Fruit fly (Drosophila melanogaster) whole organism, embryonic: ENCODE measurements around the gene CG5214.
A peak's percentile ranks its signal among the peaks of the same experiment; 100 is the strongest.

ENCODE experiments used
- CG11085 ChIP-seq: fragments of 200-800 bp; sonication (Bioruptor generic); IDR thresholded peaks from 2 replicates; pipeline ENCODE4 v1.3.6; 2022; ENCODE audit warnings: missing biosample characterization, missing genetic modification characterization
- CG12104 ChIP-seq: fragments of 200-800 bp; sonication (Bioruptor generic); optimal IDR thresholded peaks from 3 replicates; lab custom pipeline; 2016; ENCODE audit warnings: missing biosample characterization, missing genetic modification characterization
- CG1233 ChIP-seq: fragments of 200-800 bp; sonication (Bioruptor generic); optimal IDR thresholded peaks from 4 replicates; lab custom pipeline; 2018; ENCODE audit warnings: missing biosample characterization, mild to moderate bottlenecking, missing genetic modification characterization
- CG14710 ChIP-seq: fragments of 200-800 bp; sonication (Bioruptor generic); optimal IDR thresholded peaks from 3 replicates; lab custom pipeline; 2019; ENCODE audit warnings: missing biosample characterization, mild to moderate bottlenecking, missing genetic modification characterization, moderate library complexity
- CG17361 ChIP-seq: fragments of 200-800 bp; sonication (Bioruptor generic); IDR thresholded peaks from 3 replicates; pipeline ENCODE4 v1.3.6; 2022; ENCODE audit warnings: missing biosample characterization, missing genetic modification characterization
- CG2712 ChIP-seq: fragments of 200-800 bp; optimal IDR thresholded peaks from 3 replicates; lab custom pipeline; 2019; ENCODE audit warnings: missing biosample characterization, mild to moderate bottlenecking, missing genetic modification characterization, moderate library complexity
- CG30403 ChIP-seq: fragments of 200-800 bp; sonication (Bioruptor generic); optimal IDR thresholded peaks from 3 replicates; lab custom pipeline; 2016; ENCODE audit warnings: missing biosample characterization, missing genetic modification characterization
- CG3281 ChIP-seq: fragments of 200-800 bp; sonication (Bioruptor generic); optimal IDR thresholded peaks from 3 replicates; lab custom pipeline; 2017; ENCODE audit warnings: missing biosample characterization, mild to moderate bottlenecking, missing genetic modification characterization
- CG34422 ChIP-seq: fragments of 200-800 bp; sonication (Bioruptor generic); IDR thresholded peaks from 3 replicates; pipeline ENCODE4 v1.3.6; 2022; ENCODE audit warnings: missing biosample characterization, missing genetic modification characterization
- CG4730 ChIP-seq: fragments of 200-800 bp; sonication (Bioruptor generic); IDR thresholded peaks from 2 replicates; pipeline ENCODE4 v1.3.6; 2022; ENCODE audit warnings: missing biosample characterization, missing genetic modification characterization
- CG4820 ChIP-seq: fragments of 200-800 bp; sonication (Bioruptor generic); optimal IDR thresholded peaks from 3 replicates; lab custom pipeline; 2016; ENCODE audit warnings: missing biosample characterization, missing genetic modification characterization
- CG5180 ChIP-seq: fragments of 200-800 bp; sonication (Bioruptor generic); optimal IDR thresholded peaks from 3 replicates; lab custom pipeline; 2017; ENCODE audit warnings: missing biosample characterization, missing genetic modification characterization, mild to moderate bottlenecking, moderate library complexity, missing genetic modification reagents
- CG6683 ChIP-seq: fragments of 200-800 bp; sonication (Bioruptor generic); optimal IDR thresholded peaks from 2 replicates; lab custom pipeline; 2017; ENCODE audit warnings: missing biosample characterization, mild to moderate bottlenecking, missing genetic modification characterization, missing genetic modification reagents
- CG6813 ChIP-seq: fragments of 200-800 bp; sonication (Bioruptor generic); optimal IDR thresholded peaks from 2 replicates; lab custom pipeline; 2017; ENCODE audit warnings: missing biosample characterization, missing genetic modification characterization, mild to moderate bottlenecking, moderate library complexity, missing genetic modification reagents
- CG6854 ChIP-seq: fragments of 200-800 bp; sonication (Bioruptor generic); optimal IDR thresholded peaks from 3 replicates; lab custom pipeline; 2017; ENCODE audit warnings: missing biosample characterization, mild to moderate bottlenecking, missing genetic modification characterization
- CG8290 ChIP-seq, 3 experiments: fragments of 200-800 bp; sonication (Bioruptor generic); optimal IDR thresholded peaks; 2 replicates each; lab custom pipeline; 2016 to 2019; ENCODE audit warnings: missing biosample characterization in 3 of 3, missing genetic modification characterization in 3 of 3, mild to moderate bottlenecking in 2 of 3, moderate library complexity in 1 of 3
- CHES-1-like ChIP-seq: fragments of 200-800 bp; sonication (Bioruptor generic); optimal IDR thresholded peaks from 2 replicates; lab custom pipeline; 2016; ENCODE audit warnings: missing biosample characterization, missing genetic modification characterization
- CrebB ChIP-seq: fragments of 200-800 bp; sonication (Bioruptor generic); optimal IDR thresholded peaks from 3 replicates; lab custom pipeline; 2018; ENCODE audit warnings: missing biosample characterization, mild to moderate bottlenecking, missing genetic modification characterization
- Dek ChIP-seq: fragments of 200-800 bp; sonication (Bioruptor generic); optimal IDR thresholded peaks from 3 replicates; lab custom pipeline; 2019; ENCODE audit warnings: missing biosample characterization, mild to moderate bottlenecking, missing genetic modification characterization, moderate library complexity
- Ets65A ChIP-seq: fragments of 200-800 bp; sonication (Bioruptor generic); peaks from one replicate; lab custom pipeline; 2016; ENCODE audit warnings: missing biosample characterization, missing genetic modification characterization
- Fer3 ChIP-seq: fragments of 200-800 bp; sonication (Bioruptor generic); optimal IDR thresholded peaks from 2 replicates; lab custom pipeline; 2018; ENCODE audit warnings: missing biosample characterization, mild to moderate bottlenecking, missing genetic modification characterization, moderate library complexity
- HLH3B ChIP-seq: fragments of 200-800 bp; sonication (Bioruptor generic); IDR thresholded peaks from 2 replicates; pipeline ENCODE4 v1.3.6; 2022; ENCODE audit warnings: missing biosample characterization, missing genetic modification characterization
- Hmr ChIP-seq: fragments of 200-800 bp; sonication (Bioruptor generic); optimal IDR thresholded peaks from 3 replicates; lab custom pipeline; 2017; ENCODE audit warnings: mild to moderate bottlenecking, missing biosample characterization, missing genetic modification reagents, missing genetic modification characterization
- Hsf ChIP-seq: fragments of 200-800 bp; sonication (Bioruptor generic); optimal IDR thresholded peaks from 3 replicates; lab custom pipeline; 2016; ENCODE audit warnings: missing biosample characterization, missing genetic modification characterization
- Mes4 ChIP-seq: fragments of 200-800 bp; sonication (Bioruptor generic); optimal IDR thresholded peaks from 2 replicates; lab custom pipeline; 2016; ENCODE audit warnings: missing biosample characterization, missing genetic modification characterization
- Nf-YC ChIP-seq: fragments of 200-800 bp; optimal IDR thresholded peaks from 3 replicates; lab custom pipeline; 2019; ENCODE audit warnings: missing biosample characterization, mild to moderate bottlenecking, missing genetic modification characterization, moderate library complexity
- Trl ChIP-seq, 3 experiments: fragments of >200 bp in 2 of 3; fragments of 200-800 bp in 1 of 3; sonication (Bioruptor generic) in 1 of 3; optimal IDR thresholded peaks; 2 replicates in 1 of 3; 3 replicates in 2 of 3; lab custom pipeline; 2016 to 2017; ENCODE audit warnings: missing biosample characterization in 1 of 3, missing genetic modification characterization in 1 of 3
- Usf ChIP-seq: fragments of 200-800 bp; sonication (Bioruptor generic); optimal IDR thresholded peaks from 2 replicates; lab custom pipeline; 2017; ENCODE audit warnings: missing genotype, missing biosample characterization, missing genetic modification characterization
- Xrp1 ChIP-seq: fragments of 200-800 bp; sonication (Bioruptor generic); IDR thresholded peaks from 2 replicates; pipeline ENCODE4 v1.3.6; 2022; ENCODE audit warnings: missing biosample characterization, missing genetic modification characterization
- al ChIP-seq: fragments of 200-800 bp; sonication (Bioruptor generic); IDR thresholded peaks from 2 replicates; pipeline ENCODE4 v1.3.6; 2022; ENCODE audit warnings: missing biosample characterization, missing genetic modification characterization
- bcd ChIP-seq: fragments of 200-800 bp; sonication (Bioruptor generic); optimal IDR thresholded peaks from 2 replicates; lab custom pipeline; 2017; ENCODE audit warnings: missing biosample characterization, mild to moderate bottlenecking, missing genetic modification characterization
- caup ChIP-seq: fragments of 200-800 bp; sonication (Bioruptor generic); optimal IDR thresholded peaks from 3 replicates; lab custom pipeline; 2017; ENCODE audit warnings: missing biosample characterization, mild to moderate bottlenecking, missing genetic modification characterization, moderate library complexity; ENCODE audit not compliant: severe bottlenecking
- cwo ChIP-seq: fragments of 200-800 bp; sonication (Bioruptor generic); optimal IDR thresholded peaks from 3 replicates; lab custom pipeline; 2017; ENCODE audit warnings: missing biosample characterization, missing genetic modification characterization, mild to moderate bottlenecking, moderate library complexity, missing genetic modification reagents
- dysf ChIP-seq: fragments of 200-800 bp; sonication (Bioruptor generic); IDR thresholded peaks from 3 replicates; pipeline ENCODE4 v1.3.6; 2022; ENCODE audit warnings: missing biosample characterization, missing genetic modification characterization
- ftz-f1 ChIP-seq: fragments of 200-800 bp; sonication (Bioruptor generic); optimal IDR thresholded peaks from 2 replicates; lab custom pipeline; 2016; ENCODE audit warnings: missing biosample characterization, missing genetic modification characterization
- hkb ChIP-seq, 2 experiments: fragments of 200-800 bp in 1 of 2; fragments of >200 bp in 1 of 2; sonication (Bioruptor generic) in 1 of 2; IDR thresholded peaks in 1 of 2; optimal IDR thresholded peaks in 1 of 2; 2 replicates each; pipeline versions ENCODE4 v1.3.6 to Lab custom; 2017 to 2022; ENCODE audit warnings: missing biosample characterization in 1 of 2, missing genetic modification characterization in 1 of 2
- ind ChIP-seq: fragments of 200-800 bp; sonication (Bioruptor generic); optimal IDR thresholded peaks from 3 replicates; lab custom pipeline; 2016; ENCODE audit warnings: missing biosample characterization, missing genetic modification characterization
- kay ChIP-seq: fragments of 200-800 bp; sonication (Bioruptor generic); optimal IDR thresholded peaks from 2 replicates; lab custom pipeline; 2016; ENCODE audit warnings: missing biosample characterization, missing genetic modification characterization
- lab ChIP-seq: fragments of 200-800 bp; sonication (Bioruptor generic); optimal IDR thresholded peaks from 3 replicates; lab custom pipeline; 2017; ENCODE audit warnings: missing biosample characterization, missing genetic modification characterization, mild to moderate bottlenecking, moderate library complexity, missing genetic modification reagents
- lbe ChIP-seq: fragments of 200-800 bp; sonication (Bioruptor generic); optimal IDR thresholded peaks from 2 replicates; lab custom pipeline; 2016; ENCODE audit warnings: missing biosample characterization, mild to moderate bottlenecking, missing genetic modification characterization
- nom ChIP-seq: fragments of 200-800 bp; sonication (Bioruptor generic); optimal IDR thresholded peaks from 2 replicates; lab custom pipeline; 2017; ENCODE audit warnings: missing biosample characterization, missing genetic modification characterization, mild to moderate bottlenecking, moderate library complexity, missing genetic modification reagents
- phol ChIP-seq: fragments of 200-800 bp; sonication (Bioruptor generic); optimal IDR thresholded peaks from 3 replicates; lab custom pipeline; 2018; ENCODE audit warnings: missing biosample characterization, mild to moderate bottlenecking, missing genetic modification characterization, moderate library complexity
- row ChIP-seq: fragments of 200-800 bp; sonication (Bioruptor generic); IDR thresholded peaks from 3 replicates; pipeline ENCODE4 v1.3.6; 2022; ENCODE audit warnings: missing biosample characterization, missing genetic modification characterization
- sug ChIP-seq: fragments of 200-800 bp; optimal IDR thresholded peaks from 2 replicates; lab custom pipeline; 2019; ENCODE audit warnings: missing biosample characterization, mild to moderate bottlenecking, missing genetic modification characterization, moderate library complexity
- tgo ChIP-seq: fragments of 200-800 bp; sonication (Bioruptor generic); IDR thresholded peaks from 3 replicates; pipeline ENCODE4 v1.3.6; 2022; ENCODE audit warnings: missing biosample characterization, missing genetic modification characterization
- unpg ChIP-seq: fragments of 200-800 bp; sonication (Bioruptor generic); optimal IDR thresholded peaks from 3 replicates; lab custom pipeline; 2018; ENCODE audit warnings: missing biosample characterization, mild to moderate bottlenecking, missing genetic modification characterization, moderate library complexity
- zen ChIP-seq: fragments of 200-800 bp; sonication (Bioruptor generic); optimal IDR thresholded peaks from 3 replicates; lab custom pipeline; 2018; ENCODE audit warnings: missing biosample characterization, mild to moderate bottlenecking, missing genetic modification characterization, moderate library complexity

The CG5214 gene

DNA sequence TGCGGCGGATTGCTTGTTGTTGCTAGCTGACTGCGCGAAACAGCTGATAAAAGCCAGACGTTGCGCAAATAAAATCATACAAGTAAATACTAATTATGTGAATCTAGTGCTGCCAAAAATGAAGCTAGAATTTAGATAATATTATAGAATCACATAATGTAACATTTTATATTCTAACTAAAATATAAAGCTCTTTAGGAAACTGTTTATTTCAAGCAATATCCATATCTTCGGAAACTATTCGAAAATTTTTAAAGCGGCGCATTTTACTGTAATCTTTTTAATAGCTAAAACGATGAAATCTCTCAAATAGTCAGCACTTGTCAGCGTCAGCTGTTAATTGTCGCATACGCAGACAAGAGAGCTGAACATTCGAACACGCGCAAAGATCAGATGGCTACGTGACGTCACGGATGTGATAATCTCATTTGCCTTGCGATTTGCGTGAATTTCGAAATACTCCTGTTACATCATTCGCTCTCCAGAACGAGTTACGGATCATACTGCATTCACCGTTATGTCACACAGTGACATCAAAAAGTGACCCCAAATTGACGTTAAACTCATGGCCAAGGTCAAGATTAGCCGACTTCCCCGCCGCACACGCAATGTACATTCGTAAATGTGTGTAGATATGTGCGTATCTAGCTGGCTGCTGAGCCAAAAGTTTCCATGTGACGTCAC lies 903 bp upstream of the CG5214 start:
- TF ChIP-seq sug (tag; lab: Kevin White, UChicago) = peak; percentile 24
- TF ChIP-seq nom (GFP tag; lab: Kevin White, UChicago) = peak; percentile 30
- peak; percentile 42 for TF ChIP-seq Fer3
- peak; percentile 30 for TF ChIP-seq CG6683 (GFP tag; lab: Kevin White, UChicago)
- TF ChIP-seq phol (tag; lab: Kevin White, UChicago) = peak; percentile 29
- peak; percentile 53 for TF ChIP-seq CG6813 (GFP tag; lab: Kevin White, UChicago)
- TF ChIP-seq CG8290 (GFP tag; optimal IDR thresholded peaks at IDR 0.05; lab: Kevin White, UChicago) = peak; percentile 11
- peak in 1 of 2 experiments; percentile 13 for TF ChIP-seq CG8290 (tag; optimal IDR thresholded peaks at IDR 0.05; lab: Kevin White, UChicago)
- TF ChIP-seq CG2712 = peak; percentile 63
- TF ChIP-seq Hmr (GFP tag; lab: Kevin White, UChicago) = peak; percentile 15
- TF ChIP-seq CG11085 (GFP tag; lab: Robert Waterston, UW) = no peak
- TF ChIP-seq hkb (optimal IDR thresholded peaks at IDR 0.05; lab: Kevin White, UChicago) = no peak
- peak; percentile 58; the same call in 1 of the 2 replicates for TF ChIP-seq hkb (GFP tag; IDR thresholded peaks at IDR 0.05; lab: Robert Waterston, UW)
- TF ChIP-seq CG4730 = no peak
- TF ChIP-seq dysf (GFP tag; lab: Robert Waterston, UW) = peak; percentile 57; the same call in 2 of the 3 replicates
- peak; percentile 79 for TF ChIP-seq CG3281 (GFP tag; lab: Kevin White, UChicago)
- TF ChIP-seq lab (GFP tag; lab: Kevin White, UChicago) = peak; percentile 77
- no peak for TF ChIP-seq CHES-1-like (GFP tag; lab: Kevin White, UChicago)
- TF ChIP-seq Usf (GFP tag; lab: Kevin White, UChicago) = no peak
- TF ChIP-seq zen (tag; lab: Kevin White, UChicago) = peak; percentile 6
- peak; percentile 41 for TF ChIP-seq CG30403 (GFP tag; lab: Kevin White, UChicago)
- TF ChIP-seq lbe (GFP tag; lab: Kevin White, UChicago) = peak; percentile 24
- 0 out of 2 replicates have a peak, but pooled peaks have one; percentile 20 for TF ChIP-seq al
- TF ChIP-seq CrebB = no peak
- no peak; the same call in 2 of the 3 replicates for TF ChIP-seq CG34422 (GFP tag; lab: Robert Waterston, UW)
- TF ChIP-seq CG5180 (GFP tag; lab: Kevin White, UChicago) = peak; percentile 29
- TF ChIP-seq ind (GFP tag; lab: Kevin White, UChicago) = peak; percentile 25
- TF ChIP-seq Trl (optimal IDR thresholded peaks at IDR 0.05; lab: Kevin White, UChicago) = no peak
- TF ChIP-seq Trl (GFP tag; optimal IDR thresholded peaks at IDR 0.05; lab: Kevin White, UChicago) = peak; percentile 34
- no peak for TF ChIP-seq Mes4 (GFP tag; lab: Kevin White, UChicago)
- TF ChIP-seq bcd = peak; percentile 20
- TF ChIP-seq CG1233 (GFP tag; lab: Kevin White, UChicago) = peak; percentile 49
- peak; percentile 21 for TF ChIP-seq CG12104 (GFP tag; lab: Kevin White, UChicago)
- TF ChIP-seq tgo (GFP tag; lab: Robert Waterston, UW) = 0 out of 3 replicates have a peak, but pooled peaks have one; percentile 27
- peak; percentile 56 for TF ChIP-seq unpg (GFP tag; lab: Kevin White, UChicago)
- peak; percentile 60 for TF ChIP-seq CG6854
- peak; percentile 17 for TF ChIP-seq ftz-f1 (GFP tag; lab: Kevin White, UChicago)
- peak; percentile 71 for TF ChIP-seq Ets65A
- TF ChIP-seq caup = peak; percentile 22
- no peak for TF ChIP-seq Hsf (GFP tag; lab: Kevin White, UChicago)
- peak; percentile 36 for TF ChIP-seq Dek (tag; lab: Kevin White, UChicago)
- TF ChIP-seq Xrp1 = peak; percentile 64; the same call in 1 of the 2 replicates
- TF ChIP-seq Nf-YC (tag; lab: Kevin White, UChicago) = peak; percentile 49
- TF ChIP-seq kay (GFP tag; lab: Kevin White, UChicago) = peak; percentile 18
- TF ChIP-seq CG17361 (GFP tag; lab: Robert Waterston, UW) = peak; percentile 55; the same call in 2 of the 3 replicates
- TF ChIP-seq CG4820 (GFP tag; lab: Kevin White, UChicago) = peak; percentile 20
- TF ChIP-seq row = peak; percentile 16; the same call in 1 of the 3 replicates
- 0 out of 2 replicates have a peak, but pooled peaks have one; percentile 24 for TF ChIP-seq HLH3B (GFP tag; lab: Robert Waterston, UW)
- peak; percentile 55 for TF ChIP-seq cwo (GFP tag; lab: Kevin White, UChicago)
- TF ChIP-seq CG14710 (tag; lab: Kevin White, UChicago) = peak; percentile 33
